Worm (Caenorhabditis elegans) whole organism, midembryonic: ENCODE data around the gene srbc-5.

Source experiments
- T22C8.4 ChIP-seq: fragments of 200-800 bp; sonication (Bioruptor generic); IDR thresholded peaks from 2 replicates; pipeline ENCODE4 v1.3.6; 2022; ENCODE audit warnings: missing genetic modification characterization, missing compliant biosample characterization
- cog-1 ChIP-seq: sonication (generic microtip); optimal IDR thresholded peaks from 2 replicates; lab custom pipeline; 2016; ENCODE audit warnings: missing genetic modification characterization, missing compliant biosample characterization
- flt-1 ChIP-seq: fragments of 200-800 bp; sonication (Bioruptor generic); IDR thresholded peaks from 2 replicates; pipeline ENCODE4 v1.3.6; 2022; ENCODE audit warnings: missing genetic modification characterization, missing compliant biosample characterization
- klf-2 ChIP-seq: fragments of 200-800 bp; sonication (Bioruptor generic); conservative IDR thresholded peaks from 2 replicates; pipeline ENCODE4 v1.3.6; 2022; ENCODE audit warnings: missing genetic modification reagents, missing genetic modification characterization, missing compliant biosample characterization
- med-1 ChIP-seq: sonication (generic microtip); optimal IDR thresholded peaks from 2 replicates; lab custom pipeline; 2017; ENCODE audit warnings: missing genetic modification characterization, mild to moderate bottlenecking, missing compliant biosample characterization, antibody characterized with exemption, missing genetic modification reagents; ENCODE audit not compliant: insufficient read depth
- ref-1 ChIP-seq: fragments of 200-800 bp; sonication (Bioruptor generic); conservative IDR thresholded peaks from 2 replicates; pipeline ENCODE4 v1.3.6; 2022; ENCODE audit warnings: missing genetic modification reagents, missing genetic modification characterization, missing compliant biosample characterization
- tab-1 ChIP-seq: fragments of 200-800 bp; sonication (Bioruptor generic); IDR thresholded peaks from 2 replicates; pipeline ENCODE4 v1.3.6; 2022; ENCODE audit warnings: missing genetic modification characterization, missing compliant biosample characterization
- ztf-23 ChIP-seq: fragments of 200-800 bp; sonication (Bioruptor generic); IDR thresholded peaks from 2 replicates; pipeline ENCODE4 v1.3.6; 2022; ENCODE audit warnings: missing genetic modification reagents, missing genetic modification characterization, missing compliant biosample characterization
- ztf-29 ChIP-seq: fragments of 200-800 bp; sonication (Bioruptor generic); IDR thresholded peaks from 2 replicates; pipeline ENCODE4 v1.3.6; 2022; ENCODE audit warnings: missing genetic modification reagents, missing genetic modification characterization, missing compliant biosample characterization

srbc-5 gene

DNA sequence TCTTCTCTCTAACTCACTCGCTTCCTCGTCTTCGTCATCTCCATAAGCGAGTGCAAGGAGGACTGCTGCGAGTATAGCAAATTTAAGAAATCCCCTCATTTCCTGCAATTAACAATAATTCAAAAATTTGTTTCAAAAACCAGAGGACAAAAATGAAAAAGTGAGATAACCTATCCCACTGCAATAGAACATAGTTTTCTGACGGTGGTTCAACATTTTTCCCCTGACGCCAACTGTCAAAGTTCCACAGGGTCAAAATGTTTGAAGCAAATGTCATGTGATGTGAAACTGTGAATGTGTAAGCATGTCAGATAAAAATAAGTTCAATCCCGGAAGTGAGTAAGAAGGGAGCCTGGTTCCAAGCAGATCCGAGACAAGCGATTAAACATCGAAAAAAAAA, 9.2 kb downstream of the srbc-5 start, which contains the start of gene T28A11.19:
Gene T28A11.19, minus strand, starts transcription at position 108 of the 400 bp plus-strand sequence.
- TF ChIP-seq cog-1 (tag; lab: Kevin White, UChicago) (no peak), ref-1 (GFP tag; lab: Robert Waterston, UW) (no peak), ztf-29 (no peak)

DNA sequence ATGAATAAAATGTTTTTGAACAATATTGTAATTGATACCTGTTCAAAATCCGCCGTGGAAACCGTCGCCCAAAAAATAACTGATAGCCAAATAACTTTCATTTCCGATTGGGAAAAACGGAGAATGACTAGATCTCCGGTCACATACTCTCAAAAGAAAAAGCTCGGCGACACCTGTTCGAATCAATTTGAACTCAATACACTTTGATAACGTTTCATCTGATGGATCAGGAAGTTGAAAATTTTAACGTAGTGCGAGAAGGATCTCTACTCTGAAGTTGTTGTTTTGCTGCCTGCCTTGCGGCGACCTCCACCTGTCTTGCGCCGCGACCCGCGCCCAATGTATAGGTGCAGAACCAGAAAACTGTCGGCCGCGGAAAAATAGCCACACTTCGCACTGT, 13.0 kb downstream of the srbc-5 start, which contains the start of gene T28A11.20:
Gene T28A11.20, minus strand, starts transcription at position 101 of the 400 bp plus-strand sequence.
- TF ChIP-seq ztf-29 (no peak), ref-1 (GFP tag; lab: Robert Waterston, UW) (no peak), flt-1 (GFP tag; lab: Robert Waterston, UW) (no peak), T22C8.4 (GFP tag; lab: Robert Waterston, UW) (no peak), cog-1 (tag; lab: Kevin White, UChicago) (no peak), klf-2 (GFP tag; lab: Robert Waterston, UW) (no peak)

DNA sequence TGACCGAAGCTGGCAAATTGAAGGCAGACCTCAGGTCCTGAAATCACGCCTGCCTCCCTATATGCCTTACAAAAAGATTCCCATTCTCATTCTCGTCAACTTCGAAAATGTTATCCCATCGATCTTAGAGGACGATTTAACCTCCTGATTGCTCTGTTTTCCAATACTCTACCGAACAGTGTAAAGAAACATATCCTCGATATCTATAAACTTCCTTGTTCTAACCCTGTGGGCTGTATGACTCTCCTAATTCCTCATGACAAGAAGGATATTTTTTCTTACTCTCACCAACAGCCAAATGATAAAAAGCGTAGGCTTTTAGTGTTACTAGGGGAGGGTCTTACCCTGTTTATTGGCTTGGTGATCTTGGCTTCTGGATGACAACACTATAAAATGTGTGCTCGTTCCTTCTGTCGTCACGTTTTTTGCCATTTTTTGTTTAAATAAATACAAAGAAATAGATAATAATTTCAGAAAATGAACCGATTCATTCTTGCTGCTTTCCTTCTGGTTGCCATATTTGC, 13.5 kb downstream of the srbc-5 start, which contains the start of gene T28A11.4:
Gene T28A11.4, plus strand, starts transcription at position 474 of the 524 bp plus-strand sequence.
- TF ChIP-seq ztf-23 (GFP tag; lab: Robert Waterston, UW) (no peak), flt-1 (GFP tag; lab: Robert Waterston, UW) (no peak), med-1 (GFP tag; lab: Kevin White, UChicago) (no peak), ztf-29 (no peak), T22C8.4 (GFP tag; lab: Robert Waterston, UW) (no peak), klf-2 (GFP tag; lab: Robert Waterston, UW) (no peak), ref-1 (GFP tag; lab: Robert Waterston, UW) (no peak), cog-1 (tag; lab: Kevin White, UChicago) (no peak), tab-1 (GFP tag; lab: Robert Waterston, UW) (no peak)

DNA sequence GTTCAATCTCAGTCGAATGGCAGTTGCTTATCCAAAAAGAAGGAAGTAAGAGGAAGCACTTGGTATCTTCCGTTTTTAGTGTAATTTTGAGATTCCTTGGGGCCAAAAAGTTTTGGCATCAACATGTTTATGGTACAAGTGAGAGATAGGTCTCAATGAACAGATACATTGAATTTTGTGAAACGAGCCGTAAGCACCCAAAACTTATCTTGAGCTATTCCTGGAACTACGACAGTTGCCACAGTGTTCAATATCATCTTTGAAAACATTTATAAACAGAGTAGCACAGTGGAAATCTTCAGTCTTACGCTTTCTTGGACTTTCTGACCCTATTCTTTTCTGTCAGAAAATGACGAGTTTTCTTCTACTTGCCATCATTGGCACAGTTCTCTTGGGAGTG, 14.9 kb downstream of the srbc-5 start, which contains the start of gene T28A11.3:
Gene T28A11.3, plus strand, starts transcription at position 301 of the 400 bp plus-strand sequence.
- TF ChIP-seq tab-1 (GFP tag; lab: Robert Waterston, UW) (no peak), klf-2 (GFP tag; lab: Robert Waterston, UW) (no peak), ztf-29 (no peak), cog-1 (tag; lab: Kevin White, UChicago) (no peak), ztf-23 (GFP tag; lab: Robert Waterston, UW) (no peak), med-1 (GFP tag; lab: Kevin White, UChicago) (no peak)

DNA sequence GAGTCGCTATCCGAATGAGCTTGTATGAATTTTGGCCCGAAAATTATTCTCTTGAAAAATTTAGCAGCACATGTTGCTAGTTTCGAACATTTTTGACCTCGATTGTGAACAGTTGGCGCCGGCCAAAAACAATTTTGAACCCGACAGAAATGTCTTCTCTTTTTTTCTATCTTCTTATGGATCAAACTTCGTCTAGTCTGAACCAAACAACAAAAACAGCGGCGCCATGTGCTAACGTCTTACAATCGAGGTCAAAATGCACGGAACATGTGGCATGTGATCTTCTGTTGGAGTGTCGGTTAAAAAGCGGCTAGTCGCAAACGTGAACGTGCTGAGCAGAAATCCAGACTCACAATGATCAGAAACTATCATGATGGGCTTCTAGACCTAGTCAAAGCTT, 16.0 kb downstream of the srbc-5 start:
- TF ChIP-seq ref-1 (GFP tag; lab: Robert Waterston, UW) (no peak), T22C8.4 (GFP tag; lab: Robert Waterston, UW) (no peak), med-1 (GFP tag; lab: Kevin White, UChicago) (no peak), ztf-29 (no peak), ztf-23 (GFP tag; lab: Robert Waterston, UW) (no peak), klf-2 (GFP tag; lab: Robert Waterston, UW) (no peak), tab-1 (GFP tag; lab: Robert Waterston, UW) (no peak), cog-1 (tag; lab: Kevin White, UChicago) (no peak), flt-1 (GFP tag; lab: Robert Waterston, UW) (no peak)

DNA sequence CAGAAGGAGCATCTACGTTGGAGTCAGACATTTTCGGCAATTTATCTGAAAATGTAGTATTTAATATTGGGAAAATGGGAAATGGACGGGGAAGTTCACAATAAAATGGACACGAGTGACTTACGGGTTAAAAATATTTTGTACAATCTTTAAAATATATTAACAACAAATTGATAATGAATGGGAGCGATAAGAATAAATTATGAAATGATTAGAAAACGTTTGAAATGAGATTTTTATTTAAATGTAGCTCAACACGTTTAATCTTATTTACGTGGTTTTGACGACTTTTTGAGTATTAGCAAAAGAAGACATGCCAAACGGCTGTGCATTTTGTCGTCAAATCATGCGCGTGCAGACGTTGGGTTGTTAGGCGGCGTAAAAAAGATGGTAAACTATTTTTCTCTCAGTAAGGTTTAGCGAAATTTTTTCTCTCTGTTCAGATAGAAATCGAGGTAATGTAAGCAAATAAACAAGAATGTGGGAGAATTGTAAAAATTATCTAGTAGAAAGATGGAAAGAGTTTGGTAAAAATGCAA, 18.0 kb downstream of the srbc-5 start, which contains the start of gene fbxa-64:
Gene fbxa-64, minus strand, starts transcription at position 51 of the 539 bp plus-strand sequence.
- TF ChIP-seq med-1 (GFP tag; lab: Kevin White, UChicago), result no peak
- TF ChIP-seq klf-2 (GFP tag; lab: Robert Waterston, UW), result no peak
- no peak for TF ChIP-seq flt-1 (GFP tag; lab: Robert Waterston, UW)
- TF ChIP-seq ztf-23 (GFP tag; lab: Robert Waterston, UW), result no peak
- TF ChIP-seq ztf-29, result no peak
- no peak for TF ChIP-seq cog-1 (tag; lab: Kevin White, UChicago)
- TF ChIP-seq ref-1 (GFP tag; lab: Robert Waterston, UW), result no peak
- no peak for TF ChIP-seq T22C8.4 (GFP tag; lab: Robert Waterston, UW)
- TF ChIP-seq tab-1 (GFP tag; lab: Robert Waterston, UW), result no peak

DNA sequence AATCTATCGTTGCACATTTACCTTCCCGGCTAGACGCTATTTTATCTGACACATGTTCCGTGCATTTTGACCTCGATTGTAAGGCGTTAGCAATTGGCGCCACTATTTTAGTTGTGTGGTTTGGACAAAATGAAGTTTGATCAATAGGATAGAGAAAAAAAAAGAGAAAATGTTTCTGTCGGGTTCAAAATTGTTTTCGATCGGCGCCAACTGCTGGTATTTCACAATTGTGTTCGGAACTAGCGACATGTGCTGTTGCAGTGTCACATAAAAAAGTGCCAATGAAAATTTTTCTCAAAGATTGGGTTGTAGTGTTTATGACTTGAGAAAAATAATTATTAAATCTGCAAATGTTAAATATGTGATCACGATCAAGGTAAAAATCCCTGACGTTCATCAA, 19.0 kb downstream of the srbc-5 start:
- TF ChIP-seq flt-1 (GFP tag; lab: Robert Waterston, UW), result no peak
- no peak for TF ChIP-seq T22C8.4 (GFP tag; lab: Robert Waterston, UW)
- TF ChIP-seq cog-1 (tag; lab: Kevin White, UChicago), result no peak
- no peak for TF ChIP-seq ref-1 (GFP tag; lab: Robert Waterston, UW)
- TF ChIP-seq tab-1 (GFP tag; lab: Robert Waterston, UW), result no peak
- no peak for TF ChIP-seq med-1 (GFP tag; lab: Kevin White, UChicago)
- TF ChIP-seq ztf-23 (GFP tag; lab: Robert Waterston, UW), result no peak
- no peak for TF ChIP-seq ztf-29
- TF ChIP-seq klf-2 (GFP tag; lab: Robert Waterston, UW), result no peak

DNA sequence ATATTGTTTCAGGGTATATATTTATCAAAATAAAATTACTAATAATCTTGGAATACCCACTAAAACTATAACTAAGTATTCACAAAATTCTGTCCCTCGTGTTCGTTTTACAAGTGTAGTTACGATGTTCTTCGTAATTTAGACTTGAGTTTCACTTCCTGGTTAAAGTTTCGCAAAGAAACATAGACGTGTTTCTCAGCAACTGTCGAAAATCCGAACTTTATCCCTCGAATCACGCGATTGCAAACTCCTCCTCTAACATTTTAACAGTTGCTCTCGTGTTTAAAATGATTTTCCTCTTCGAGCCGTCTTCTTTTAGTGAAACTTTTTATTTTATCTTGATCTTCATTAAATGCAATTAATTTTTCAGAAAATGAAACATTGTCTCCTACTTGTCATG, 19.8 kb downstream of the srbc-5 start, which contains the start of gene T28A11.2:
Gene T28A11.2, plus strand, starts transcription at position 371 of the 400 bp plus-strand sequence.
- TF ChIP-seq ztf-29 (no peak), flt-1 (GFP tag; lab: Robert Waterston, UW) (no peak), cog-1 (tag; lab: Kevin White, UChicago) (no peak), T22C8.4 (GFP tag; lab: Robert Waterston, UW) (no peak), med-1 (GFP tag; lab: Kevin White, UChicago) (no peak), ref-1 (GFP tag; lab: Robert Waterston, UW) (no peak), tab-1 (GFP tag; lab: Robert Waterston, UW) (no peak), klf-2 (GFP tag; lab: Robert Waterston, UW) (no peak), ztf-23 (GFP tag; lab: Robert Waterston, UW) (no peak)

DNA sequence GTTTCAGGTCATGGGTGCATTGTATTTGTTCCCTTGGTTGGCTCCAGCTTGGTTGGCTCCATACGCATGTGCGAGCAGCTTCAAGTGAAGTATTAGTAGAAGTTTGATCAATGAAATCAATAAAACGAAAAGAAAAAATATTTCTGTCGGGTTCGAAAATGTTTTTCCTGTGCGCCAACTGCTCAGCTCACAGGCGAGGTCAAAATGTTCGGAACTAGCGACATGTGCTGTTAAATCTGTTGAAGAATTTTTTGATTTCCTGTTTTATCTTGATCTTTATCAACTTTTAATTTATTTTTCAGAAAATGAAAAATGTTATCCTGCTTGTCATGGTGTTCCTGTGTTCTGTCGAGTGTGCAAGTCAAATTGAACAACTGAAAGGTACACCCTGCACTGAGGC, 21.3 kb downstream of the srbc-5 start, which contains the start of gene T28A11.25:
Gene T28A11.25, plus strand, starts transcription at position 301 of the 400 bp plus-strand sequence.
- TF ChIP-seq ref-1 (GFP tag; lab: Robert Waterston, UW) (no peak), med-1 (GFP tag; lab: Kevin White, UChicago) (no peak), cog-1 (tag; lab: Kevin White, UChicago) (no peak), tab-1 (GFP tag; lab: Robert Waterston, UW) (no peak)
